Worm (Caenorhabditis elegans) whole organism, L4 larva: Measurements from ENCODE around the gene ugt-46.

ENCODE experiments used
- R02D3.7 ChIP-seq: fragments of 150-350 bp; sonication (generic microtip); optimal IDR thresholded peaks from 3 replicates; lab custom pipeline; 2014; ENCODE audit warnings: missing biosample characterization, missing genetic modification characterization
- ama-1 ChIP-seq: fragments of 150-350 bp; optimal IDR thresholded peaks from 2 replicates; lab custom pipeline; 2014; ENCODE audit warnings: inconsistent platforms, mixed read lengths
- ceh-82 ChIP-seq: sonication (generic microtip); optimal IDR thresholded peaks from 2 replicates; lab custom pipeline; 2017; ENCODE audit warnings: missing biosample characterization, missing genetic modification characterization
- cey-2 ChIP-seq: sonication (generic microtip); optimal IDR thresholded peaks from 3 replicates; lab custom pipeline; 2017; ENCODE audit warnings: missing genetic modification characterization, mild to moderate bottlenecking, missing compliant biosample characterization, antibody characterized with exemption, borderline replicate concordance; ENCODE audit not compliant: insufficient read depth
- daf-12 ChIP-seq: fragments of 150-350 bp; optimal IDR thresholded peaks from 2 replicates; lab custom pipeline; 2014; ENCODE audit warnings: missing biosample characterization, missing genetic modification reagents, missing genetic modification characterization
- daf-16 ChIP-seq, 3 experiments: sonication (generic microtip); optimal IDR thresholded peaks; 2 replicates each; lab custom pipeline; 2016 to 2017; ENCODE audit warnings: missing genetic modification characterization in 3 of 3, missing genetic modification reagents in 3 of 3, mild to moderate bottlenecking in 2 of 3, missing compliant biosample characterization in 2 of 3, missing biosample characterization in 1 of 3, moderate library complexity in 1 of 3
- dpl-1 ChIP-seq: fragments of 150-350 bp; optimal IDR thresholded peaks from 2 replicates; lab custom pipeline; 2014; ENCODE audit warnings: missing biosample characterization, missing genetic modification reagents, missing genetic modification characterization
- hlh-11 ChIP-seq: fragments of 200-800 bp; sonication (Bioruptor generic); optimal IDR thresholded peaks from 2 replicates; lab custom pipeline; 2018; ENCODE audit warnings: mild to moderate bottlenecking, missing genetic modification characterization, missing compliant biosample characterization
- lin-13 ChIP-seq: fragments of 150-350 bp; optimal IDR thresholded peaks from 2 replicates; lab custom pipeline; 2014; ENCODE audit warnings: missing biosample characterization, missing genetic modification reagents, missing genetic modification characterization
- lsy-2 ChIP-seq, 2 experiments: fragments of 150-350 bp in 1 of 2; sonication (generic microtip) in 1 of 2; optimal IDR thresholded peaks; 2 replicates each; lab custom pipeline; 2014 to 2017; ENCODE audit warnings: missing biosample characterization in 2 of 2, missing genetic modification characterization in 2 of 2
- nhr-28 ChIP-seq: fragments of 150-350 bp; optimal IDR thresholded peaks from 2 replicates; lab custom pipeline; 2014; ENCODE audit warnings: missing biosample characterization, missing genetic modification characterization
- zfp-2 ChIP-seq: sonication (generic microtip); optimal IDR thresholded peaks from 2 replicates; lab custom pipeline; 2016; ENCODE audit warnings: mild to moderate bottlenecking, missing genetic modification characterization, missing compliant biosample characterization

DNA sequence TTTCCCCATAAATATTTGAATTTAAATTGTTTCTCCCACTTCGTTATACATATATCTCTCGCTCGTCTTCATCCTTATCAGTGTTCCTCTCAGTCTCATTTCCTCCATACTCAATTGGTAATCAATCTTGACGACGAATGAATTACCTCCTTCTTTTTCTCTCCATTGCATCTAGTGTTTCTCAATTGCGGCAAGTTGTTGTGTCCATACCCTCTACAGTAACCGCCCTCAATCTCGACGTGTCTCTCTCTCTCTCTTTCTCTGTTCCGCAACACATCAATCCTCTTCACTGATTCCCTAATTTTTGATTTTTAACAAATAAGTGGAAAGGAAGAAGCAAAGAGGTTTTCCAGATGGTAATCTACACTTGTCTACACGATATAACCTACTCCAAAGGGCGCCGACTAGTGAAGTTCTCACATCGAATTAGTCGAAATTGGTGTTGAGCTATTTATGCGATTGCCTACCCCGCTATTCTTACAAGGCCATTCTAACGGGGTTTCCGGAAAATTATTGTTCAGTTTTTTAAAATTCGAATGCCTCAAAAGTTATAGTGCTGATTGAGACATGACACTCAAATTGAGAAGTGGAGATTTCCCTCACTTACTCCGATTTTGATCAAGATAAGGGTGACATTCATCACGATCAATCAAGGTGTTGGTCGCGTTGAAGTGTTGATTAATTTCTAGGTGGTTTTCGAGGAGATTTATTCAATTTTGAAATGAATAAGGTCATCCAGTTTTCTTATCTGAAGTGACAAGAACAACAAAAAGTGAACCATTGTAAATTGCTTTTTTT lies 25.8 kb downstream of the ugt-46 start:
- no peak for TF ChIP-seq ceh-82 (tag; lab: Kevin White, UChicago)
- TF ChIP-seq lin-13 (GFP tag; lab: Kevin White, UChicago): no peak
- TF ChIP-seq hlh-11 (tag; lab: Kevin White, UChicago): no peak
- no peak for TF ChIP-seq lsy-2 (tag; optimal IDR thresholded peaks at IDR 0.05; lab: Kevin White, UChicago)
- no peak for TF ChIP-seq zfp-2
- no peak for TF ChIP-seq R02D3.7
- peak; percentile 50 for TF ChIP-seq nhr-28 (tag; lab: Kevin White, UChicago)
- no peak for TF ChIP-seq daf-16 (GFP tag; optimal IDR thresholded peaks at IDR 0.05; lab: Kevin White, UChicago)
- no peak for TF ChIP-seq daf-16 (tag; optimal IDR thresholded peaks at IDR 0.05; lab: Kevin White, UChicago)
- no peak for TF ChIP-seq ama-1
- no peak for TF ChIP-seq dpl-1 (GFP tag; lab: Kevin White, UChicago)
- TF ChIP-seq daf-12 (tag; lab: Kevin White, UChicago): no peak
- no peak for TF ChIP-seq cey-2
